Worm (Caenorhabditis elegans) whole organism, L4 larva: ENCODE data around the gene fut-3.

Experiments
- F44E2.7 ChIP-seq: fragments of 200-800 bp; sonication (Bioruptor generic); IDR thresholded peaks from 2 replicates; pipeline ENCODE4 v2.1.2; 2022; ENCODE audit warnings: missing genetic modification characterization, missing compliant biosample characterization
- T20F7.1 ChIP-seq: fragments of 200-800 bp; sonication (Bioruptor generic); optimal IDR thresholded peaks from 2 replicates; lab custom pipeline; 2018; ENCODE audit warnings: mild to moderate bottlenecking, missing genetic modification characterization, missing compliant biosample characterization
- T26A8.4 ChIP-seq: fragments of 200-800 bp; sonication (Bioruptor generic); IDR thresholded peaks from 2 replicates; pipeline ENCODE4 v1.3.6; 2022; ENCODE audit warnings: missing genetic modification characterization, missing compliant biosample characterization
- Y105C5A.15 ChIP-seq: fragments of 200-800 bp; sonication (Bioruptor generic); IDR thresholded peaks from 2 replicates; pipeline ENCODE4 v1.3.6; 2022; ENCODE audit warnings: missing genetic modification characterization, missing compliant biosample characterization
- Y75B8A.6 ChIP-seq: fragments of 200-800 bp; sonication (Bioruptor generic); IDR thresholded peaks from 2 replicates; pipeline ENCODE4 v1.3.6; 2022; ENCODE audit warnings: missing genetic modification reagents, missing genetic modification characterization, missing compliant biosample characterization
- ama-1 ChIP-seq: fragments of 150-350 bp; optimal IDR thresholded peaks from 2 replicates; lab custom pipeline; 2014; ENCODE audit warnings: inconsistent platforms, mixed read lengths
- arid-1 ChIP-seq: fragments of 200-800 bp; sonication (Bioruptor generic); conservative IDR thresholded peaks from 2 replicates; pipeline ENCODE4 v1.3.6; 2022; ENCODE audit warnings: missing genetic modification reagents, missing genetic modification characterization, missing compliant biosample characterization
- ceh-32 ChIP-seq: sonication (generic microtip); optimal IDR thresholded peaks from 2 replicates; lab custom pipeline; 2016; ENCODE audit warnings: mild to moderate bottlenecking, missing genetic modification characterization, missing compliant biosample characterization; ENCODE audit not compliant: poor library complexity
- ceh-44 ChIP-seq: fragments of 200-800 bp; sonication (Bioruptor generic); IDR thresholded peaks from 2 replicates; pipeline ENCODE4 v1.3.6; 2022; ENCODE audit warnings: missing genetic modification reagents, missing genetic modification characterization, missing compliant biosample characterization
- ceh-82 ChIP-seq: sonication (generic microtip); optimal IDR thresholded peaks from 2 replicates; lab custom pipeline; 2017; ENCODE audit warnings: missing biosample characterization, missing genetic modification characterization
- ctbp-1 ChIP-seq: fragments of 200-800 bp; sonication (Bioruptor generic); IDR thresholded peaks from 2 replicates; pipeline ENCODE4 v1.3.6; 2022; ENCODE audit warnings: missing genetic modification reagents, missing genetic modification characterization, missing compliant biosample characterization
- daf-16 ChIP-seq, 3 experiments: sonication (generic microtip); optimal IDR thresholded peaks; 2 replicates each; lab custom pipeline; 2016 to 2017; ENCODE audit warnings: missing genetic modification characterization in 3 of 3, missing genetic modification reagents in 3 of 3, mild to moderate bottlenecking in 2 of 3, missing compliant biosample characterization in 2 of 3, missing biosample characterization in 1 of 3, moderate library complexity in 1 of 3
- daf-8 ChIP-seq: fragments of 200-800 bp; sonication (Bioruptor generic); IDR thresholded peaks from 2 replicates; pipeline ENCODE4 v1.3.6; 2022; ENCODE audit warnings: missing genetic modification characterization, missing compliant biosample characterization
- dmd-6 ChIP-seq: fragments of 200-800 bp; sonication (Bioruptor generic); IDR thresholded peaks from 2 replicates; pipeline ENCODE4 v1.3.6; 2022; ENCODE audit warnings: missing genetic modification reagents, missing genetic modification characterization, missing compliant biosample characterization
- dmd-9 ChIP-seq: fragments of 200-800 bp; sonication (Bioruptor generic); IDR thresholded peaks from 2 replicates; pipeline ENCODE4 v1.3.6; 2022; ENCODE audit warnings: missing genetic modification reagents, missing genetic modification characterization, missing compliant biosample characterization
- dve-1 ChIP-seq: sonication (generic microtip); optimal IDR thresholded peaks from 2 replicates; lab custom pipeline; 2017; ENCODE audit warnings: antibody characterized with exemption, mild to moderate bottlenecking, missing genetic modification characterization, missing compliant biosample characterization; ENCODE audit not compliant: insufficient read depth
- egl-27 ChIP-seq: sonication (generic microtip); optimal IDR thresholded peaks from 3 replicates; lab custom pipeline; 2017; ENCODE audit warnings: missing biosample characterization, missing genetic modification reagents, missing genetic modification characterization
- egl-43 ChIP-seq: fragments of 200-800 bp; sonication (Bioruptor generic); IDR thresholded peaks from 2 replicates; pipeline ENCODE4 v1.3.6; 2022; ENCODE audit warnings: missing genetic modification reagents, missing genetic modification characterization, missing compliant biosample characterization
- fkh-10 ChIP-seq: fragments of 150-350 bp; optimal IDR thresholded peaks from 2 replicates; lab custom pipeline; 2014; ENCODE audit warnings: missing biosample characterization, missing genetic modification reagents, missing genetic modification characterization
- fos-1 ChIP-seq: fragments of 150-350 bp; optimal IDR thresholded peaks from 2 replicates; lab custom pipeline; 2014; ENCODE audit warnings: missing biosample characterization, missing genetic modification characterization
- gei-8 ChIP-seq: fragments of 200-800 bp; sonication (Bioruptor generic); optimal IDR thresholded peaks from 2 replicates; lab custom pipeline; 2018; ENCODE audit warnings: mild to moderate bottlenecking, missing genetic modification characterization, missing compliant biosample characterization
- hif-1 ChIP-seq, 2 experiments: sonication (generic microtip); optimal IDR thresholded peaks; 2 replicates each; lab custom pipeline; 2016 to 2017; ENCODE audit warnings: missing compliant biosample characterization in 2 of 2, missing genetic modification characterization in 2 of 2, missing genetic modification reagents in 2 of 2, missing genotype in 2 of 2, mild to moderate bottlenecking in 1 of 2
- hlh-11 ChIP-seq: fragments of 200-800 bp; sonication (Bioruptor generic); optimal IDR thresholded peaks from 2 replicates; lab custom pipeline; 2018; ENCODE audit warnings: mild to moderate bottlenecking, missing genetic modification characterization, missing compliant biosample characterization
- hlh-30 ChIP-seq: sonication (generic microtip); optimal IDR thresholded peaks from 2 replicates; lab custom pipeline; 2017; ENCODE audit warnings: antibody characterized with exemption, mild to moderate bottlenecking, missing genetic modification characterization, missing compliant biosample characterization; ENCODE audit not compliant: insufficient read depth
- jun-1 ChIP-seq: fragments of 150-350 bp; optimal IDR thresholded peaks from 2 replicates; lab custom pipeline; 2014; ENCODE audit warnings: missing biosample characterization, missing genetic modification reagents, missing genetic modification characterization
- madf-9 ChIP-seq: fragments of 200-800 bp; sonication (Bioruptor generic); conservative IDR thresholded peaks from 2 replicates; pipeline ENCODE4 v1.3.6; 2022; ENCODE audit warnings: missing genetic modification reagents, missing genetic modification characterization, missing compliant biosample characterization
- mep-1 ChIP-seq: fragments of 150-350 bp; sonication (generic microtip); optimal IDR thresholded peaks from 3 replicates; lab custom pipeline; 2014; ENCODE audit warnings: missing biosample characterization, missing genetic modification characterization
- mes-2 ChIP-seq: sonication (generic microtip); optimal IDR thresholded peaks from 2 replicates; lab custom pipeline; 2016; ENCODE audit warnings: missing genotype, mild to moderate bottlenecking, missing genetic modification characterization, missing compliant biosample characterization; ENCODE audit not compliant: poor library complexity, severe bottlenecking
- mxl-3 ChIP-seq: fragments of 200-800 bp; sonication (Bioruptor generic); optimal IDR thresholded peaks from 2 replicates; lab custom pipeline; 2018; ENCODE audit warnings: mild to moderate bottlenecking, missing genetic modification characterization, missing compliant biosample characterization
- nhr-111 ChIP-seq: fragments of 200-800 bp; sonication (Bioruptor generic); optimal IDR thresholded peaks from 2 replicates; lab custom pipeline; 2018; ENCODE audit warnings: mild to moderate bottlenecking, missing genetic modification characterization, missing compliant biosample characterization
- nhr-25 ChIP-seq: sonication (generic microtip); optimal IDR thresholded peaks from 2 replicates; lab custom pipeline; 2017; ENCODE audit warnings: missing genetic modification characterization, mild to moderate bottlenecking, missing compliant biosample characterization, antibody characterized with exemption, moderate library complexity, borderline replicate concordance; ENCODE audit not compliant: insufficient read depth
- nhr-28 ChIP-seq: fragments of 150-350 bp; optimal IDR thresholded peaks from 2 replicates; lab custom pipeline; 2014; ENCODE audit warnings: missing biosample characterization, missing genetic modification characterization
- nhr-76 ChIP-seq: fragments of 150-350 bp; optimal IDR thresholded peaks from 2 replicates; lab custom pipeline; 2014; ENCODE audit warnings: missing biosample characterization, missing genetic modification characterization
- nhr-77 ChIP-seq: fragments of 150-350 bp; optimal IDR thresholded peaks from 2 replicates; lab custom pipeline; 2014; ENCODE audit warnings: missing biosample characterization, missing genetic modification characterization
- php-3 ChIP-seq: fragments of 200-800 bp; sonication (Bioruptor generic); IDR thresholded peaks from 2 replicates; pipeline ENCODE4 v1.3.6; 2022; ENCODE audit warnings: missing genetic modification reagents, missing genetic modification characterization, missing compliant biosample characterization
- saeg-2 ChIP-seq: fragments of 200-800 bp; sonication (Bioruptor generic); IDR thresholded peaks from 2 replicates; pipeline ENCODE4 v1.3.6; 2022; ENCODE audit warnings: missing genetic modification reagents, missing genetic modification characterization, missing compliant biosample characterization
- snpc-1.2 ChIP-seq: fragments of 200-800 bp; sonication (Bioruptor generic); IDR thresholded peaks from 2 replicates; pipeline ENCODE4 v1.3.6; 2022; ENCODE audit warnings: missing genetic modification reagents, missing genetic modification characterization, missing compliant biosample characterization
- spr-1 ChIP-seq: sonication (generic microtip); optimal IDR thresholded peaks from 2 replicates; lab custom pipeline; 2016; ENCODE audit warnings: mild to moderate bottlenecking, missing genetic modification characterization, missing compliant biosample characterization
- spr-3 ChIP-seq: fragments of 200-800 bp; sonication (Bioruptor generic); optimal IDR thresholded peaks from 2 replicates; lab custom pipeline; 2018; ENCODE audit warnings: mild to moderate bottlenecking, missing genetic modification characterization, missing compliant biosample characterization
- unc-62 ChIP-seq, 3 experiments: fragments of 150-350 bp in 1 of 3; sonication (generic microtip); optimal IDR thresholded peaks in 2 of 3; peaks in 1 of 3; 1 replicate in 1 of 3; 2 replicates in 2 of 3; lab custom pipeline; 2014 to 2017; ENCODE audit warnings: missing biosample characterization in 3 of 3, missing genetic modification characterization in 3 of 3, missing genetic modification reagents in 3 of 3, missing genotype in 1 of 3
- vab-7 ChIP-seq: fragments of 200-800 bp; sonication (Bioruptor generic); IDR thresholded peaks from 2 replicates; pipeline ENCODE4 v1.3.6; 2022; ENCODE audit warnings: missing genetic modification reagents, missing genetic modification characterization, missing compliant biosample characterization
- zip-2 ChIP-seq: fragments of 150-350 bp; optimal IDR thresholded peaks from 2 replicates; lab custom pipeline; 2014; ENCODE audit warnings: missing biosample characterization, missing genetic modification characterization
- ztf-7 ChIP-seq: fragments of 150-350 bp; optimal IDR thresholded peaks from 2 replicates; lab custom pipeline; 2014; ENCODE audit warnings: missing biosample characterization, missing genetic modification characterization

Gene fut-3

ce11 chrII:5688959-5689358, 29.4 kb upstream of the fut-3 start, which contains the start of gene C25H3.11:
Gene C25H3.11 (minus strand): TSS chrII:5689040.
- TF ChIP-seq madf-9 (GFP tag; lab: Robert Waterston, UW) (no peak), T20F7.1 (no peak), nhr-25 (tag; lab: Kevin White, UChicago) (no peak), egl-43 (GFP tag; lab: Robert Waterston, UW) (0 out of 2 replicates have a peak, but pooled peaks have one; percentile 55), daf-8 (no peak), mep-1 (tag; lab: Kevin White, UChicago) (peak; percentile 47), gei-8 (GFP tag; lab: Kevin White, UChicago) (no peak), snpc-1.2 (no peak), unc-62 (GFP tag; optimal IDR thresholded peaks at IDR 0.05 in 1 of 2; lab: Kevin White, UChicago) (peak in 1 of 2 experiments; percentile 76), unc-62 (tag; optimal IDR thresholded peaks at IDR 0.05; lab: Kevin White, UChicago) (no peak), ceh-82 (tag; lab: Kevin White, UChicago) (no peak), jun-1 (tag; lab: Kevin White, UChicago) (no peak), daf-16 (GFP tag; optimal IDR thresholded peaks at IDR 0.05; lab: Kevin White, UChicago) (no peak), daf-16 (tag; optimal IDR thresholded peaks at IDR 0.05; lab: Kevin White, UChicago) (peak; percentile 66), Y75B8A.6 (GFP tag; lab: Robert Waterston, UW) (0 out of 2 replicates have a peak, but pooled peaks have one; percentile 10), dve-1 (tag; lab: Kevin White, UChicago) (peak; percentile 49), ctbp-1 (GFP tag; lab: Robert Waterston, UW) (no peak), saeg-2 (no peak), ceh-44 (GFP tag; lab: Robert Waterston, UW) (no peak), hlh-11 (tag; lab: Kevin White, UChicago) (peak; percentile 78), hif-1 (tag; optimal IDR thresholded peaks at IDR 0.05; lab: Kevin White, UChicago) (peak in 1 of 2 experiments; percentile 52), dmd-6 (GFP tag; lab: Robert Waterston, UW) (peak; percentile 49; the same call in 1 of the 2 replicates), ama-1 (peak; percentile 53), egl-27 (no peak), mxl-3 (GFP tag; lab: Kevin White, UChicago) (peak; percentile 54), ztf-7 (no peak), fos-1 (tag; lab: Kevin White, UChicago) (no peak), nhr-77 (tag; lab: Kevin White, UChicago) (peak; percentile 37), hlh-30 (tag; lab: Kevin White, UChicago) (peak; percentile 86), Y105C5A.15 (no peak), spr-3 (no peak), vab-7 (GFP tag; lab: Robert Waterston, UW) (peak; percentile 20; the same call in 1 of the 2 replicates), zip-2 (tag; lab: Kevin White, UChicago) (no peak), nhr-76 (tag; lab: Kevin White, UChicago) (no peak), T26A8.4 (GFP tag; lab: Robert Waterston, UW) (0 out of 2 replicates have a peak, but pooled peaks have one; percentile 15), fkh-10 (GFP tag; lab: Kevin White, UChicago) (no peak), php-3 (GFP tag; lab: Robert Waterston, UW) (0 out of 2 replicates have a peak, but pooled peaks have one; percentile 32), arid-1 (GFP tag; lab: Robert Waterston, UW) (0 out of 2 replicates have a peak, but pooled peaks have one; percentile 24), spr-1 (peak; percentile 28), mes-2 (tag; lab: Kevin White, UChicago) (peak; percentile 64), nhr-28 (tag; lab: Kevin White, UChicago) (peak; percentile 49), dmd-9 (GFP tag; lab: Robert Waterston, UW) (no peak), nhr-111 (no peak), F44E2.7 (0 out of 2 replicates have a peak, but pooled peaks have one; percentile 45), ceh-32 (tag; lab: Kevin White, UChicago) (no peak)
